Fruit fly (Drosophila melanogaster) whole organism, embryonic: ENCODE results near the gene CG13623.

Source experiments
- Atf3 ChIP-seq: fragments of 200-800 bp; sonication (Bioruptor generic); optimal IDR thresholded peaks from 3 replicates; lab custom pipeline; 2016; ENCODE audit warnings: missing biosample characterization, missing genetic modification characterization
- Bdp1 ChIP-seq: fragments of 200-800 bp; sonication (Bioruptor generic); optimal IDR thresholded peaks from 3 replicates; lab custom pipeline; 2016; ENCODE audit warnings: missing biosample characterization, missing genetic modification characterization
- Bteb2 ChIP-seq: fragments of 200-800 bp; sonication (Bioruptor generic); optimal IDR thresholded peaks from 2 replicates; lab custom pipeline; 2016; ENCODE audit warnings: missing biosample characterization, missing genetic modification characterization
- CG10321 ChIP-seq: fragments of 200-800 bp; sonication (Bioruptor generic); IDR thresholded peaks from 2 replicates; pipeline ENCODE4 v1.3.6; 2022; ENCODE audit warnings: missing biosample characterization, missing genetic modification characterization
- CG10959 ChIP-seq: fragments of 200-800 bp; sonication (Bioruptor generic); IDR thresholded peaks from 2 replicates; pipeline ENCODE4 v1.3.6; 2022; ENCODE audit warnings: missing biosample characterization, missing genetic modification characterization
- CG11504 ChIP-seq: fragments of 200-800 bp; sonication (Bioruptor generic); optimal IDR thresholded peaks from 3 replicates; lab custom pipeline; 2019; ENCODE audit warnings: missing biosample characterization, mild to moderate bottlenecking, missing genetic modification characterization, moderate library complexity
- CG12071 ChIP-seq: fragments of 200-800 bp; sonication (Bioruptor generic); optimal IDR thresholded peaks from 3 replicates; lab custom pipeline; 2018; ENCODE audit warnings: missing biosample characterization, mild to moderate bottlenecking, missing genetic modification characterization
- CG13775 ChIP-seq: fragments of 200-800 bp; sonication (Bioruptor generic); optimal IDR thresholded peaks from 3 replicates; lab custom pipeline; 2017; ENCODE audit warnings: missing biosample characterization, mild to moderate bottlenecking, missing genetic modification characterization
- CG1603 ChIP-seq: fragments of 200-800 bp; sonication (Bioruptor generic); optimal IDR thresholded peaks from 2 replicates; lab custom pipeline; 2019; ENCODE audit warnings: missing biosample characterization, mild to moderate bottlenecking, missing genetic modification characterization, moderate library complexity
- CG17612 ChIP-seq: fragments of 200-800 bp; sonication (Bioruptor generic); IDR thresholded peaks from 2 replicates; pipeline ENCODE4 v1.3.6; 2022; ENCODE audit warnings: missing biosample characterization, missing genetic modification characterization
- CG17802 ChIP-seq: fragments of 200-800 bp; sonication (Bioruptor generic); optimal IDR thresholded peaks from 2 replicates; lab custom pipeline; 2018; ENCODE audit warnings: missing biosample characterization, mild to moderate bottlenecking, missing genetic modification characterization, moderate library complexity
- CG17912 ChIP-seq: fragments of 200-800 bp; sonication (Bioruptor generic); optimal IDR thresholded peaks from 2 replicates; lab custom pipeline; 2018; ENCODE audit warnings: missing biosample characterization, mild to moderate bottlenecking, missing genetic modification characterization
- CG2875 ChIP-seq: fragments of 200-800 bp; sonication (Bioruptor generic); optimal IDR thresholded peaks from 2 replicates; lab custom pipeline; 2017; ENCODE audit warnings: missing biosample characterization, mild to moderate bottlenecking, missing genetic modification characterization, missing genetic modification reagents
- CG30020 ChIP-seq: fragments of 200-800 bp; optimal IDR thresholded peaks from 2 replicates; lab custom pipeline; 2019; ENCODE audit warnings: missing biosample characterization, mild to moderate bottlenecking, missing genetic modification characterization, moderate library complexity
- CG33557 ChIP-seq: fragments of 200-800 bp; sonication (Bioruptor generic); optimal IDR thresholded peaks from 2 replicates; lab custom pipeline; 2019; ENCODE audit warnings: missing biosample characterization, mild to moderate bottlenecking, missing genetic modification characterization, moderate library complexity
- CG8290 ChIP-seq, 3 experiments: fragments of 200-800 bp; sonication (Bioruptor generic); optimal IDR thresholded peaks; 2 replicates each; lab custom pipeline; 2016 to 2019; ENCODE audit warnings: missing biosample characterization in 3 of 3, missing genetic modification characterization in 3 of 3, mild to moderate bottlenecking in 2 of 3, moderate library complexity in 1 of 3
- CG8359 ChIP-seq: fragments of 200-800 bp; sonication (Bioruptor generic); optimal IDR thresholded peaks from 2 replicates; lab custom pipeline; 2017; ENCODE audit warnings: missing biosample characterization, mild to moderate bottlenecking, missing genetic modification characterization, borderline replicate concordance
- Dfd ChIP-seq, 2 experiments: fragments of >200 bp; optimal IDR thresholded peaks; 2 replicates each; lab custom pipeline; 2017; ENCODE audit warnings: missing biosample characterization in 2 of 2, missing genetic modification characterization in 2 of 2
- Ets65A ChIP-seq: fragments of 200-800 bp; sonication (Bioruptor generic); peaks from one replicate; lab custom pipeline; 2016; ENCODE audit warnings: missing biosample characterization, missing genetic modification characterization
- Kr ChIP-seq: fragments of 200-800 bp; sonication (Bioruptor generic); optimal IDR thresholded peaks from 2 replicates; lab custom pipeline; 2017; ENCODE audit warnings: missing biosample characterization, mild to moderate bottlenecking, missing genetic modification characterization
- MESR4 ChIP-seq: fragments of 200-800 bp; sonication (Bioruptor generic); optimal IDR thresholded peaks from 2 replicates; lab custom pipeline; 2018; ENCODE audit warnings: missing biosample characterization, mild to moderate bottlenecking, missing genetic modification characterization, moderate library complexity
- NC2α ChIP-seq: fragments of 200-800 bp; sonication (Bioruptor generic); optimal IDR thresholded peaks from 2 replicates; lab custom pipeline; 2016; ENCODE audit warnings: missing biosample characterization, missing genetic modification characterization
- Nf-YB ChIP-seq: fragments of 200-800 bp; sonication (Bioruptor generic); optimal IDR thresholded peaks from 3 replicates; lab custom pipeline; 2019; ENCODE audit warnings: missing biosample characterization, mild to moderate bottlenecking, missing genetic modification characterization, moderate library complexity
- Six4 ChIP-seq: fragments of 200-800 bp; sonication (Bioruptor generic); optimal IDR thresholded peaks from 2 replicates; lab custom pipeline; 2016; ENCODE audit warnings: missing biosample characterization, missing genetic modification characterization
- Sox100B ChIP-seq: fragments of 200-800 bp; sonication (Bioruptor generic); optimal IDR thresholded peaks from 3 replicates; lab custom pipeline; 2018; ENCODE audit warnings: missing biosample characterization, mild to moderate bottlenecking, missing genetic modification characterization
- Taf1 ChIP-seq: fragments of 200-800 bp; sonication (Bioruptor generic); IDR thresholded peaks from 2 replicates; pipeline ENCODE4 v1.3.6; 2022; ENCODE audit warnings: missing biosample characterization, missing genetic modification characterization
- abd-A ChIP-seq: fragments of 200-800 bp; sonication (Bioruptor generic); optimal IDR thresholded peaks from 3 replicates; lab custom pipeline; 2019; ENCODE audit warnings: missing biosample characterization, mild to moderate bottlenecking, missing genetic modification characterization, moderate library complexity
- caup ChIP-seq: fragments of 200-800 bp; sonication (Bioruptor generic); optimal IDR thresholded peaks from 3 replicates; lab custom pipeline; 2017; ENCODE audit warnings: missing biosample characterization, mild to moderate bottlenecking, missing genetic modification characterization, moderate library complexity; ENCODE audit not compliant: severe bottlenecking
- ci ChIP-seq: fragments of 200-800 bp; sonication (Bioruptor generic); IDR thresholded peaks from 3 replicates; pipeline ENCODE4 v1.3.6; 2022; ENCODE audit warnings: missing biosample characterization, missing genetic modification characterization
- croc ChIP-seq: fragments of 200-800 bp; sonication (Bioruptor generic); conservative IDR thresholded peaks from 3 replicates; pipeline ENCODE4 v1.3.6; 2022; ENCODE audit warnings: missing biosample characterization, missing genetic modification characterization
- cwo ChIP-seq: fragments of 200-800 bp; sonication (Bioruptor generic); optimal IDR thresholded peaks from 3 replicates; lab custom pipeline; 2017; ENCODE audit warnings: missing biosample characterization, missing genetic modification characterization, mild to moderate bottlenecking, moderate library complexity, missing genetic modification reagents
- da ChIP-seq: fragments of 200-800 bp; sonication (Bioruptor generic); optimal IDR thresholded peaks from 2 replicates; lab custom pipeline; 2016; ENCODE audit warnings: missing biosample characterization, missing genetic modification characterization
- dmrt11E ChIP-seq: fragments of 200-800 bp; sonication (Bioruptor generic); optimal IDR thresholded peaks from 3 replicates; lab custom pipeline; 2018; ENCODE audit warnings: missing biosample characterization, mild to moderate bottlenecking, missing genetic modification characterization, moderate library complexity
- esg ChIP-seq: fragments of 200-800 bp; sonication (Bioruptor generic); conservative IDR thresholded peaks from 2 replicates; pipeline ENCODE4 v1.3.6; 2022; ENCODE audit warnings: missing biosample characterization, missing genetic modification characterization
- fd96Cb ChIP-seq: fragments of 200-800 bp; sonication (Bioruptor generic); optimal IDR thresholded peaks from 2 replicates; lab custom pipeline; 2018; ENCODE audit warnings: missing biosample characterization, mild to moderate bottlenecking, missing genetic modification characterization, moderate library complexity
- kay ChIP-seq: fragments of 200-800 bp; sonication (Bioruptor generic); optimal IDR thresholded peaks from 2 replicates; lab custom pipeline; 2016; ENCODE audit warnings: missing biosample characterization, missing genetic modification characterization
- ken ChIP-seq: fragments of 200-800 bp; sonication (Bioruptor generic); IDR thresholded peaks from 3 replicates; pipeline ENCODE4 v1.3.6; 2022; ENCODE audit warnings: missing biosample characterization, missing genetic modification characterization
- luna ChIP-seq: fragments of 200-800 bp; sonication (Bioruptor generic); optimal IDR thresholded peaks from 2 replicates; lab custom pipeline; 2016; ENCODE audit warnings: missing biosample characterization, missing genetic modification characterization
- maf-S ChIP-seq: fragments of 200-800 bp; sonication (Bioruptor generic); optimal IDR thresholded peaks from 2 replicates; lab custom pipeline; 2016; ENCODE audit warnings: missing biosample characterization, missing genetic modification characterization
- nerfin-2 ChIP-seq: fragments of 200-800 bp; sonication (Bioruptor generic); IDR thresholded peaks from 2 replicates; pipeline ENCODE4 v1.3.6; 2022; ENCODE audit warnings: missing biosample characterization, missing genetic modification characterization; ENCODE audit not compliant: partially characterized antibody
- onecut ChIP-seq: fragments of 200-800 bp; sonication (Bioruptor generic); IDR thresholded peaks from 2 replicates; pipeline ENCODE4 v1.3.6; 2022; ENCODE audit warnings: missing biosample characterization, missing genetic modification characterization
- phol ChIP-seq: fragments of 200-800 bp; sonication (Bioruptor generic); optimal IDR thresholded peaks from 3 replicates; lab custom pipeline; 2018; ENCODE audit warnings: missing biosample characterization, mild to moderate bottlenecking, missing genetic modification characterization, moderate library complexity
- pros ChIP-seq: fragments of 200-800 bp; sonication (Bioruptor generic); optimal IDR thresholded peaks from 3 replicates; lab custom pipeline; 2019; ENCODE audit warnings: missing biosample characterization, mild to moderate bottlenecking, missing genetic modification characterization, moderate library complexity
- sd ChIP-seq: fragments of 200-800 bp; sonication (Bioruptor generic); optimal IDR thresholded peaks from 3 replicates; lab custom pipeline; 2018; ENCODE audit warnings: missing biosample characterization, mild to moderate bottlenecking, missing genetic modification characterization, moderate library complexity
- sisA ChIP-seq: fragments of 200-800 bp; sonication (Bioruptor generic); IDR thresholded peaks from 2 replicates; pipeline ENCODE4 v1.3.6; 2022; ENCODE audit warnings: missing biosample characterization, missing genetic modification characterization
- stc ChIP-seq: fragments of 200-800 bp; sonication (Bioruptor generic); IDR thresholded peaks from 2 replicates; pipeline ENCODE4 v1.3.6; 2022; ENCODE audit warnings: missing biosample characterization, missing genetic modification characterization
- tll ChIP-seq, 2 experiments: fragments of 200-800 bp in 1 of 2; fragments of >200 bp in 1 of 2; sonication (Bioruptor generic) in 1 of 2; optimal IDR thresholded peaks; 2 replicates each; lab custom pipeline; 2017 to 2019; ENCODE audit warnings: missing biosample characterization in 2 of 2, missing genetic modification characterization in 2 of 2, mild to moderate bottlenecking in 1 of 2, moderate library complexity in 1 of 2
- wdn ChIP-seq: fragments of 200-800 bp; sonication (Bioruptor generic); IDR thresholded peaks from 2 replicates; pipeline ENCODE4 v1.3.6; 2022; ENCODE audit warnings: missing biosample characterization, missing genetic modification characterization
- z ChIP-seq: fragments of 200-800 bp; sonication (Bioruptor generic); IDR thresholded peaks from 3 replicates; pipeline ENCODE4 v1.3.6; 2022; ENCODE audit warnings: missing biosample characterization, missing genetic modification characterization
- zfh1 ChIP-seq: fragments of 200-800 bp; sonication (Bioruptor generic); IDR thresholded peaks from 3 replicates; pipeline ENCODE4 v1.3.6; 2022; ENCODE audit warnings: missing biosample characterization, missing genetic modification characterization

Gene CG13623

DNA sequence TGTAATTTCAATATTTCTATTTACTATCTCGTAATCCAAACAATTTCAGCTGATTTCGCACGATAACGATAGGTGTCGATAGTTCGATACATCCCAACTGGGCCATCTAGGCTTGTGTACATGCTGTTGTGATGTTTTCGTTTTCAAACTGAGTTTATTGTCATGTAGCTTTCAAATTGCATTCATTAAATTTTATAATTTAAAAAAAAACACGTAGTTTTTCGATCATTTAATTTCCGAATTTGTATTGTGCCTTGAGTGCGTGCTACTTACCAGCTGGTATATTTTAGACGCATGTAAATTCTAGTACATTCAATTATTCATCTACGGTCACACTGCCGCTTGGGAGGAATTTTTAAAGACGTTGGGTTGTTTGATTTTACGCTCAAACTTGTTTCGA lies at the start of gene CG13623, which contains the start of gene ana1 (continued):
- TF ChIP-seq CG8290 (GFP tag; optimal IDR thresholded peaks at IDR 0.05; lab: Kevin White, UChicago) = no peak
- no peak for TF ChIP-seq CG8290 (tag; optimal IDR thresholded peaks at IDR 0.05; lab: Kevin White, UChicago)
- no peak for TF ChIP-seq CG30020 (tag; lab: Kevin White, UChicago)
- no peak for TF ChIP-seq Sox100B (GFP tag; lab: Kevin White, UChicago)
- no peak for TF ChIP-seq CG2875
- no peak for TF ChIP-seq cwo (GFP tag; lab: Kevin White, UChicago)
- TF ChIP-seq onecut (GFP tag; lab: Robert Waterston, UW) = no peak
- TF ChIP-seq Kr (GFP tag; lab: Kevin White, UChicago) = no peak
- TF ChIP-seq wdn (GFP tag; lab: Robert Waterston, UW) = no peak
- TF ChIP-seq tll (GFP tag; optimal IDR thresholded peaks at IDR 0.05; lab: Kevin White, UChicago) = no peak
- no peak for TF ChIP-seq caup (GFP tag; lab: Kevin White, UChicago)
- no peak for TF ChIP-seq sd (tag; lab: Kevin White, UChicago)
- no peak for TF ChIP-seq CG17802 (tag; lab: Kevin White, UChicago)
- no peak for TF ChIP-seq CG10959
- TF ChIP-seq dmrt11E (tag; lab: Kevin White, UChicago) = no peak
- no peak for TF ChIP-seq kay (GFP tag; lab: Kevin White, UChicago)
- no peak for TF ChIP-seq Dfd (GFP tag; optimal IDR thresholded peaks at IDR 0.05; lab: Kevin White, UChicago)
- no peak for TF ChIP-seq luna (GFP tag; lab: Kevin White, UChicago)
- TF ChIP-seq da (GFP tag; lab: Kevin White, UChicago) = no peak
- TF ChIP-seq Six4 (GFP tag; lab: Kevin White, UChicago) = no peak
- TF ChIP-seq Bdp1 (GFP tag; lab: Kevin White, UChicago) = no peak

- TF ChIP-seq CG11504 (tag; lab: Kevin White, UChicago) = no peak
- no peak for TF ChIP-seq CG17912 (GFP tag; lab: Kevin White, UChicago)
- TF ChIP-seq sisA (GFP tag; lab: Robert Waterston, UW) = no peak
- TF ChIP-seq nerfin-2 (GFP tag; lab: Robert Waterston, UW) = no peak
- no peak for TF ChIP-seq zfh1 (GFP tag; lab: Robert Waterston, UW)
- peak; percentile 14 for TF ChIP-seq CG12071 (GFP tag; lab: Kevin White, UChicago)
- TF ChIP-seq abd-A = peak; percentile 47
- TF ChIP-seq Taf1 (GFP tag; lab: Robert Waterston, UW) = no peak
- TF ChIP-seq phol (tag; lab: Kevin White, UChicago) = no peak
- TF ChIP-seq MESR4 = no peak
- no peak for TF ChIP-seq NC2α (GFP tag; lab: Kevin White, UChicago)
- peak; percentile 59; the same call in 2 of the 3 replicates for TF ChIP-seq ci (GFP tag; lab: Robert Waterston, UW)
- no peak for TF ChIP-seq CG8359 (GFP tag; lab: Kevin White, UChicago)
- no peak for TF ChIP-seq maf-S (GFP tag; lab: Kevin White, UChicago)
- TF ChIP-seq CG17612 (GFP tag; lab: Robert Waterston, UW) = no peak
- TF ChIP-seq z (GFP tag; lab: Robert Waterston, UW) = no peak; the same call in 2 of the 3 replicates
- TF ChIP-seq sd (tag; lab: Kevin White, UChicago) = peak; percentile 51
- TF ChIP-seq CG1603 (tag; lab: Kevin White, UChicago) = no peak
- no peak for TF ChIP-seq CG10321
- no peak for TF ChIP-seq Atf3 (GFP tag; lab: Kevin White, UChicago)
- no peak for TF ChIP-seq fd96Cb (tag; lab: Kevin White, UChicago)
- no peak for TF ChIP-seq stc (GFP tag; lab: Robert Waterston, UW)
- no peak for TF ChIP-seq croc
- TF ChIP-seq Ets65A = peak; percentile 51
- TF ChIP-seq CG33557 (GFP tag; lab: Kevin White, UChicago) = no peak
- no peak for TF ChIP-seq ken
- TF ChIP-seq esg (GFP tag; lab: Robert Waterston, UW) = no peak
- TF ChIP-seq Nf-YB (GFP tag; lab: Kevin White, UChicago) = no peak
- peak; percentile 99 for TF ChIP-seq pros
- TF ChIP-seq Bteb2 (GFP tag; lab: Kevin White, UChicago) = no peak
- no peak for TF ChIP-seq CG13775 (GFP tag; lab: Kevin White, UChicago)
Observed at dm6 chr3R:24577355-24577754, 47.0 kb upstream of the CG13623 start.
